Fruit fly (Drosophila melanogaster) whole organism, embryonic: Measurements from ENCODE around the gene CG3703.

ENCODE experiments used
- Ada2b ChIP-seq: fragments of 200-800 bp; sonication (Bioruptor generic); IDR thresholded peaks from 2 replicates; pipeline ENCODE4 v1.3.6; 2022; ENCODE audit warnings: missing biosample characterization, missing genetic modification characterization
- Asciz ChIP-seq: fragments of 200-800 bp; sonication (Bioruptor generic); optimal IDR thresholded peaks from 2 replicates; lab custom pipeline; 2017; ENCODE audit warnings: missing biosample characterization, mild to moderate bottlenecking, missing genetic modification characterization, missing genetic modification reagents
- Atf6 ChIP-seq: fragments of 200-800 bp; sonication (Bioruptor generic); IDR thresholded peaks from 2 replicates; pipeline ENCODE4 v1.3.6; 2022; ENCODE audit warnings: missing biosample characterization, missing genetic modification characterization
- B-H2 ChIP-seq: fragments of 200-800 bp; sonication (Bioruptor generic); optimal IDR thresholded peaks from 2 replicates; lab custom pipeline; 2018; ENCODE audit warnings: missing biosample characterization, mild to moderate bottlenecking, missing genetic modification characterization
- Bteb2 ChIP-seq: fragments of 200-800 bp; sonication (Bioruptor generic); optimal IDR thresholded peaks from 2 replicates; lab custom pipeline; 2016; ENCODE audit warnings: missing biosample characterization, missing genetic modification characterization
- CG10366 ChIP-seq: fragments of 200-800 bp; sonication (Bioruptor generic); IDR thresholded peaks from 2 replicates; pipeline ENCODE4 v1.3.6; 2022; ENCODE audit warnings: missing biosample characterization, missing genetic modification characterization
- CG10959 ChIP-seq: fragments of 200-800 bp; sonication (Bioruptor generic); IDR thresholded peaks from 2 replicates; pipeline ENCODE4 v1.3.6; 2022; ENCODE audit warnings: missing biosample characterization, missing genetic modification characterization
- CG12769 ChIP-seq: fragments of 200-800 bp; sonication (Bioruptor generic); optimal IDR thresholded peaks from 2 replicates; lab custom pipeline; 2019; ENCODE audit warnings: missing biosample characterization, mild to moderate bottlenecking, missing genetic modification characterization, moderate library complexity
- CG14710 ChIP-seq: fragments of 200-800 bp; sonication (Bioruptor generic); optimal IDR thresholded peaks from 3 replicates; lab custom pipeline; 2019; ENCODE audit warnings: missing biosample characterization, mild to moderate bottlenecking, missing genetic modification characterization, moderate library complexity
- CG14965 ChIP-seq: fragments of 200-800 bp; sonication (Bioruptor generic); optimal IDR thresholded peaks from 2 replicates; lab custom pipeline; 2016; ENCODE audit warnings: missing biosample characterization, missing genetic modification characterization, borderline replicate concordance
- CG16813 ChIP-seq: fragments of 200-800 bp; sonication (Bioruptor generic); IDR thresholded peaks from 3 replicates; pipeline ENCODE4 v1.3.6; 2022; ENCODE audit warnings: missing biosample characterization, missing genetic modification characterization; ENCODE audit not compliant: partially characterized antibody
- CG17829 ChIP-seq: fragments of 200-800 bp; optimal IDR thresholded peaks from 2 replicates; lab custom pipeline; 2019; ENCODE audit warnings: missing biosample characterization, mild to moderate bottlenecking, missing genetic modification characterization, moderate library complexity
- CG2116 ChIP-seq: fragments of 200-800 bp; sonication (Bioruptor generic); optimal IDR thresholded peaks from 3 replicates; lab custom pipeline; 2018; ENCODE audit warnings: missing biosample characterization, mild to moderate bottlenecking, missing genetic modification characterization
- CG2120 ChIP-seq: fragments of 200-800 bp; sonication (Bioruptor generic); optimal IDR thresholded peaks from 3 replicates; lab custom pipeline; 2016; ENCODE audit warnings: missing biosample characterization, missing genetic modification characterization
- CG30431 ChIP-seq: fragments of 200-800 bp; sonication (Bioruptor generic); optimal IDR thresholded peaks from 2 replicates; lab custom pipeline; 2017; ENCODE audit warnings: missing biosample characterization, missing genetic modification characterization
- CG3065 ChIP-seq: fragments of 200-800 bp; sonication (Bioruptor generic); optimal IDR thresholded peaks from 2 replicates; lab custom pipeline; 2016; ENCODE audit warnings: missing biosample characterization, missing genetic modification characterization
- CG32532 ChIP-seq: fragments of 200-800 bp; sonication (Bioruptor generic); IDR thresholded peaks from 2 replicates; pipeline ENCODE4 v1.3.6; 2022; ENCODE audit warnings: missing biosample characterization, missing genetic modification characterization
- CG3726 ChIP-seq: fragments of 200-800 bp; sonication (Bioruptor generic); IDR thresholded peaks from 3 replicates; pipeline ENCODE4, ENCODE4 v1.3.6; 2022; ENCODE audit warnings: missing biosample characterization, missing genetic modification characterization
- CG4424 ChIP-seq: fragments of 200-800 bp; sonication (Bioruptor generic); optimal IDR thresholded peaks from 3 replicates; lab custom pipeline; 2016; ENCODE audit warnings: missing biosample characterization, missing genetic modification characterization
- D ChIP-seq, 2 experiments: fragments of 200-800 bp in 1 of 2; fragments of >200 bp in 1 of 2; sonication (Bioruptor generic) in 1 of 2; optimal IDR thresholded peaks; 2 replicates in 1 of 2; 3 replicates in 1 of 2; lab custom pipeline; 2017; ENCODE audit warnings: mild to moderate bottlenecking in 1 of 2, missing biosample characterization in 1 of 2, missing genetic modification characterization in 1 of 2, missing genetic modification reagents in 1 of 2
- D19A ChIP-seq: fragments of 200-800 bp; optimal IDR thresholded peaks from 3 replicates; lab custom pipeline; 2019; ENCODE audit warnings: missing biosample characterization, mild to moderate bottlenecking, missing genetic modification characterization, moderate library complexity
- Deaf1 ChIP-seq: fragments of 200-800 bp; optimal IDR thresholded peaks from 3 replicates; lab custom pipeline; 2019; ENCODE audit warnings: missing biosample characterization, mild to moderate bottlenecking, missing genetic modification characterization, moderate library complexity
- Dp ChIP-seq: fragments of 200-800 bp; sonication (Bioruptor generic); optimal IDR thresholded peaks from 2 replicates; lab custom pipeline; 2018; ENCODE audit warnings: missing biosample characterization, mild to moderate bottlenecking, missing genetic modification characterization, moderate library complexity
- E2f2 ChIP-seq: fragments of 200-800 bp; sonication (Bioruptor generic); IDR thresholded peaks from 2 replicates; pipeline ENCODE4 v1.3.6; 2022; ENCODE audit warnings: missing biosample characterization, missing genetic modification characterization
- Ets65A ChIP-seq: fragments of 200-800 bp; sonication (Bioruptor generic); peaks from one replicate; lab custom pipeline; 2016; ENCODE audit warnings: missing biosample characterization, missing genetic modification characterization
- Jarid2 ChIP-seq: fragments of 200-800 bp; sonication (Bioruptor generic); optimal IDR thresholded peaks from 3 replicates; lab custom pipeline; 2017; ENCODE audit warnings: mild to moderate bottlenecking, missing biosample characterization, missing genetic modification reagents, missing genetic modification characterization
- Mad ChIP-seq: fragments of 200-800 bp; sonication (Bioruptor generic); optimal IDR thresholded peaks from 2 replicates; lab custom pipeline; 2016; ENCODE audit warnings: missing biosample characterization, missing genetic modification characterization
- Nf-YB ChIP-seq: fragments of 200-800 bp; sonication (Bioruptor generic); optimal IDR thresholded peaks from 3 replicates; lab custom pipeline; 2019; ENCODE audit warnings: missing biosample characterization, mild to moderate bottlenecking, missing genetic modification characterization, moderate library complexity
- NfI ChIP-seq: fragments of 200-800 bp; sonication (Bioruptor generic); optimal IDR thresholded peaks from 3 replicates; lab custom pipeline; 2018; ENCODE audit warnings: missing biosample characterization, mild to moderate bottlenecking, missing genetic modification characterization, moderate library complexity
- Oli ChIP-seq: fragments of 200-800 bp; sonication (Bioruptor generic); optimal IDR thresholded peaks from 2 replicates; lab custom pipeline; 2018; ENCODE audit warnings: missing biosample characterization, mild to moderate bottlenecking, missing genetic modification characterization, moderate library complexity
- TFAM ChIP-seq: fragments of 200-800 bp; sonication (Bioruptor generic); optimal IDR thresholded peaks from 2 replicates; lab custom pipeline; 2017; ENCODE audit warnings: missing biosample characterization, missing genetic modification characterization, inconsistent platforms
- ab ChIP-seq: fragments of 200-800 bp; sonication (Bioruptor generic); optimal IDR thresholded peaks from 2 replicates; lab custom pipeline; 2016; ENCODE audit warnings: missing biosample characterization, missing genetic modification characterization
- ap ChIP-seq: fragments of 200-800 bp; sonication (Bioruptor generic); IDR thresholded peaks from 2 replicates; pipeline ENCODE4 v1.3.6; 2022; ENCODE audit warnings: missing biosample characterization, missing genetic modification characterization
- dpn ChIP-seq, 2 experiments: fragments of 200-800 bp; sonication (Bioruptor generic); optimal IDR thresholded peaks; 3 replicates each; lab custom pipeline; 2016; ENCODE audit warnings: missing biosample characterization in 2 of 2, missing genetic modification characterization in 2 of 2
- dysf ChIP-seq: fragments of 200-800 bp; sonication (Bioruptor generic); IDR thresholded peaks from 3 replicates; pipeline ENCODE4 v1.3.6; 2022; ENCODE audit warnings: missing biosample characterization, missing genetic modification characterization
- fd96Cb ChIP-seq: fragments of 200-800 bp; sonication (Bioruptor generic); optimal IDR thresholded peaks from 2 replicates; lab custom pipeline; 2018; ENCODE audit warnings: missing biosample characterization, mild to moderate bottlenecking, missing genetic modification characterization, moderate library complexity
- grn ChIP-seq: fragments of 200-800 bp; sonication (Bioruptor generic); optimal IDR thresholded peaks from 3 replicates; lab custom pipeline; 2017; ENCODE audit warnings: missing biosample characterization, missing genetic modification characterization
- gsb ChIP-seq: fragments of 200-800 bp; sonication (Bioruptor generic); IDR thresholded peaks from 2 replicates; pipeline ENCODE4 v1.3.6; 2022; ENCODE audit warnings: missing biosample characterization, missing genetic modification characterization
- hkb ChIP-seq, 2 experiments: fragments of 200-800 bp in 1 of 2; fragments of >200 bp in 1 of 2; sonication (Bioruptor generic) in 1 of 2; IDR thresholded peaks in 1 of 2; optimal IDR thresholded peaks in 1 of 2; 2 replicates each; pipeline versions ENCODE4 v1.3.6 to Lab custom; 2017 to 2022; ENCODE audit warnings: missing biosample characterization in 1 of 2, missing genetic modification characterization in 1 of 2
- ind ChIP-seq: fragments of 200-800 bp; sonication (Bioruptor generic); optimal IDR thresholded peaks from 3 replicates; lab custom pipeline; 2016; ENCODE audit warnings: missing biosample characterization, missing genetic modification characterization
- jumu ChIP-seq: fragments of 200-800 bp; sonication (Bioruptor generic); optimal IDR thresholded peaks from 3 replicates; lab custom pipeline; 2016; ENCODE audit warnings: missing biosample characterization, missing genetic modification characterization
- luna ChIP-seq: fragments of 200-800 bp; sonication (Bioruptor generic); optimal IDR thresholded peaks from 2 replicates; lab custom pipeline; 2016; ENCODE audit warnings: missing biosample characterization, missing genetic modification characterization
- nerfin-2 ChIP-seq: fragments of 200-800 bp; sonication (Bioruptor generic); IDR thresholded peaks from 2 replicates; pipeline ENCODE4 v1.3.6; 2022; ENCODE audit warnings: missing biosample characterization, missing genetic modification characterization; ENCODE audit not compliant: partially characterized antibody
- otp ChIP-seq: fragments of 200-800 bp; sonication (Bioruptor generic); IDR thresholded peaks from 3 replicates; pipeline ENCODE4, ENCODE4 v1.3.6; 2022; ENCODE audit warnings: missing biosample characterization, missing genetic modification characterization
- p53 ChIP-seq: fragments of 200-800 bp; sonication (Bioruptor generic); optimal IDR thresholded peaks from 2 replicates; lab custom pipeline; 2016; ENCODE audit warnings: missing biosample characterization, missing genetic modification characterization
- ranshi ChIP-seq: fragments of 200-800 bp; sonication (Bioruptor generic); IDR thresholded peaks from 2 replicates; pipeline ENCODE4 v1.3.6; 2022; ENCODE audit warnings: missing biosample characterization, missing genetic modification characterization
- sob ChIP-seq: fragments of 200-800 bp; sonication (Bioruptor generic); IDR thresholded peaks from 2 replicates; pipeline ENCODE4 v1.3.6; 2022; ENCODE audit warnings: missing biosample characterization, missing genetic modification characterization
- tap ChIP-seq: fragments of 200-800 bp; optimal IDR thresholded peaks from 3 replicates; lab custom pipeline; 2019; ENCODE audit warnings: missing biosample characterization, mild to moderate bottlenecking, missing genetic modification characterization, moderate library complexity
- tx ChIP-seq: fragments of 200-800 bp; sonication (Bioruptor generic); optimal IDR thresholded peaks from 2 replicates; lab custom pipeline; 2016; ENCODE audit warnings: missing biosample characterization, missing genetic modification characterization
- wek ChIP-seq: fragments of 200-800 bp; sonication (Bioruptor generic); optimal IDR thresholded peaks from 3 replicates; lab custom pipeline; 2018; ENCODE audit warnings: missing biosample characterization, mild to moderate bottlenecking, missing genetic modification characterization, moderate library complexity
- zen2 ChIP-seq: fragments of 200-800 bp; sonication (Bioruptor generic); IDR thresholded peaks from 3 replicates; pipeline ENCODE4 v1.3.6; 2022; ENCODE audit warnings: missing biosample characterization, missing genetic modification characterization; ENCODE audit not compliant: partially characterized antibody

The CG3703 gene

dm6 chrX:921359-921758 is 24.2 kb downstream of the CG3703 start (continued):
- no peak for TF ChIP-seq D (optimal IDR thresholded peaks at IDR 0.05; lab: Kevin White, UChicago)
- no peak for TF ChIP-seq D (GFP tag; optimal IDR thresholded peaks at IDR 0.05; lab: Kevin White, UChicago)
- no peak for TF ChIP-seq Mad (GFP tag; lab: Kevin White, UChicago)
- no peak for TF ChIP-seq TFAM (GFP tag; lab: Kevin White, UChicago)
- no peak for TF ChIP-seq Dp (GFP tag; lab: Kevin White, UChicago)
- no peak for TF ChIP-seq Atf6 (GFP tag; lab: Robert Waterston, UW)
- TF ChIP-seq grn (GFP tag; lab: Kevin White, UChicago), result no peak
- TF ChIP-seq CG14965 (GFP tag; lab: Kevin White, UChicago), result no peak
- 0 out of 2 replicates have a peak, but pooled peaks have one; percentile 7 for TF ChIP-seq Ada2b
- TF ChIP-seq CG2120, result peak; percentile 52
- TF ChIP-seq CG14710 (tag; lab: Kevin White, UChicago), result no peak
- no peak for TF ChIP-seq CG17829 (tag; lab: Kevin White, UChicago)
- no peak for TF ChIP-seq CG2116 (GFP tag; lab: Kevin White, UChicago)
- no peak for TF ChIP-seq fd96Cb (tag; lab: Kevin White, UChicago)
- no peak for TF ChIP-seq E2f2 (GFP tag; lab: Robert Waterston, UW)
- TF ChIP-seq CG10366 (GFP tag; lab: Robert Waterston, UW), result 0 out of 2 replicates have a peak, but pooled peaks have one; percentile 12
- TF ChIP-seq dysf (GFP tag; lab: Robert Waterston, UW), result 0 out of 3 replicates have a peak, but pooled peaks have one; percentile 26
- TF ChIP-seq nerfin-2, result no peak
- TF ChIP-seq zen2 (GFP tag; lab: Robert Waterston, UW), result no peak
- no peak for TF ChIP-seq Oli
- TF ChIP-seq NfI (GFP tag; lab: Kevin White, UChicago), result no peak
- no peak for TF ChIP-seq otp (GFP tag; lab: Robert Waterston, UW)
- TF ChIP-seq ab (GFP tag; lab: Kevin White, UChicago), result no peak
- TF ChIP-seq Asciz (GFP tag; lab: Kevin White, UChicago), result no peak
- TF ChIP-seq Nf-YB, result no peak
- no peak for TF ChIP-seq ind (GFP tag; lab: Kevin White, UChicago)
- no peak for TF ChIP-seq wek (GFP tag; lab: Kevin White, UChicago)
- no peak for TF ChIP-seq p53
- no peak for TF ChIP-seq CG16813
- TF ChIP-seq sob (GFP tag; lab: Robert Waterston, UW), result 0 out of 2 replicates have a peak, but pooled peaks have one; percentile 14
- no peak for TF ChIP-seq tx
- TF ChIP-seq CG32532 (GFP tag; lab: Robert Waterston, UW), result peak; percentile 27; the same call in 1 of the 2 replicates
- TF ChIP-seq CG4424 (GFP tag; lab: Kevin White, UChicago), result no peak
- no peak for TF ChIP-seq CG3065 (GFP tag; lab: Kevin White, UChicago)
- TF ChIP-seq Deaf1 (tag; lab: Kevin White, UChicago), result no peak
- TF ChIP-seq ranshi (GFP tag; lab: Robert Waterston, UW), result no peak
- TF ChIP-seq hkb (optimal IDR thresholded peaks at IDR 0.05; lab: Kevin White, UChicago), result no peak
- TF ChIP-seq hkb (GFP tag; IDR thresholded peaks at IDR 0.05; lab: Robert Waterston, UW), result 0 out of 2 replicates have a peak, but pooled peaks have one; percentile 27
- no peak for TF ChIP-seq CG30431
- no peak for TF ChIP-seq Jarid2 (GFP tag; lab: Kevin White, UChicago)
- TF ChIP-seq luna (GFP tag; lab: Kevin White, UChicago), result no peak
- no peak for TF ChIP-seq Bteb2 (GFP tag; lab: Kevin White, UChicago)
- no peak for TF ChIP-seq ap (GFP tag; lab: Robert Waterston, UW)
- TF ChIP-seq CG3726 (GFP tag; lab: Robert Waterston, UW), result no peak
- TF ChIP-seq B-H2, result no peak
- no peak for TF ChIP-seq D19A
- no peak for TF ChIP-seq jumu (GFP tag; lab: Kevin White, UChicago)
- no peak for TF ChIP-seq CG10959 (GFP tag; lab: Robert Waterston, UW)
- TF ChIP-seq tap (tag; lab: Kevin White, UChicago), result no peak
- peak; percentile 59 for TF ChIP-seq Ets65A (GFP tag; lab: Kevin White, UChicago)
- no peak for TF ChIP-seq CG12769 (tag; lab: Kevin White, UChicago)
- no peak for TF ChIP-seq gsb (GFP tag; lab: Robert Waterston, UW)
- TF ChIP-seq dpn (GFP tag; optimal IDR thresholded peaks at IDR 0.05; lab: Kevin White, UChicago), result no peak
